5 fruit fly cellular contexts compared by ENCODE assay signal in genomic region chr2L:8365701-8366643, dm6.
TF ChIP-seq lines count a peak whose summit lies in the region.

Pp2A-29B (plus strand) TSS chr2L:8366038.

- TF ChIP-seq CTCF in whole organism, embryonic (GFP tag; optimal IDR thresholded peaks at IDR 0.05; lab: Kevin White, UChicago) = peak; percentile 21

TF ChIP-seq in whole organism, adult, 20 proteins besides CTCF, POLR2A, EP300 and RAD21 (continues in another document):
- TF ChIP-seq cnc (optimal IDR thresholded peaks at IDR 0.05; lab: Kevin White, UChicago) (no peak), CG1620 (GFP tag; optimal IDR thresholded peaks at IDR 0.05; lab: Kevin White, UChicago) (peak; percentile 60), CG7101 (tag; optimal IDR thresholded peaks at IDR 0.05; lab: Kevin White, UChicago) (peak; percentile 45), ovo (GFP tag; optimal IDR thresholded peaks at IDR 0.05; lab: Kevin White, UChicago) (peak; percentile 58), CG12768 (GFP tag; optimal IDR thresholded peaks at IDR 0.05; lab: Kevin White, UChicago) (no peak), CG7045 (GFP tag; optimal IDR thresholded peaks at IDR 0.05; lab: Kevin White, UChicago) (no peak), kay (GFP tag; lab: Kevin White, UChicago; ENCODE audit: borderline replicate concordance) (peak; percentile 66), tj (GFP tag; optimal IDR thresholded peaks at IDR 0.05; lab: Kevin White, UChicago) (peak; percentile 34), CG33017 (tag; optimal IDR thresholded peaks at IDR 0.05; lab: Kevin White, UChicago) (peak; percentile 25), cic (GFP tag; optimal IDR thresholded peaks at IDR 0.05; lab: Kevin White, UChicago) (peak; percentile 70), pad (GFP tag; optimal IDR thresholded peaks at IDR 0.05; lab: Kevin White, UChicago) (peak; percentile 27), Clk (GFP tag; optimal IDR thresholded peaks at IDR 0.05; lab: Kevin White, UChicago) (no peak), CG11617 (GFP tag; optimal IDR thresholded peaks at IDR 0.05; lab: Kevin White, UChicago) (peak; percentile 37), Mnt (GFP tag; optimal IDR thresholded peaks at IDR 0.05; lab: Kevin White, UChicago) (peak; percentile 45), toe (GFP tag; optimal IDR thresholded peaks at IDR 0.05; lab: Kevin White, UChicago) (peak; percentile 86), CG5204 (GFP tag; optimal IDR thresholded peaks at IDR 0.05; lab: Kevin White, UChicago) (no peak), CG14711 (tag; optimal IDR thresholded peaks at IDR 0.05; lab: Kevin White, UChicago) (peak; percentile 10), Hr96 (GFP tag; optimal IDR thresholded peaks at IDR 0.05; lab: Kevin White, UChicago) (peak; percentile 45)

TF ChIP-seq in whole organism, embryonic, 481 proteins besides CTCF, POLR2A, EP300 and RAD21 (continues in another document):
- TF ChIP-seq Dp (GFP tag; optimal IDR thresholded peaks at IDR 0.05; lab: Kevin White, UChicago) = peak; percentile 80
- TF ChIP-seq CG9727 (GFP tag; optimal IDR thresholded peaks at IDR 0.05; lab: Kevin White, UChicago) = peak; percentile 61
- TF ChIP-seq CG13287 (GFP tag; IDR thresholded peaks at IDR 0.05; lab: Robert Waterston, UW; ENCODE audit: partially characterized antibody) = peak; percentile 99
- no peak for TF ChIP-seq dati (GFP tag; IDR thresholded peaks at IDR 0.05; lab: Robert Waterston, UW)
- peak; percentile 57 for TF ChIP-seq B-H2 (GFP tag; optimal IDR thresholded peaks at IDR 0.05; lab: Kevin White, UChicago)
- TF ChIP-seq sima (GFP tag; optimal IDR thresholded peaks at IDR 0.05; lab: Kevin White, UChicago) = no peak
- TF ChIP-seq row (GFP tag; IDR thresholded peaks at IDR 0.05; lab: Robert Waterston, UW) = peak; percentile 85
- TF ChIP-seq Rfx (GFP tag; IDR thresholded peaks at IDR 0.05; lab: Robert Waterston, UW) = 0 out of 2 replicates have a peak, but pooled peaks have one; percentile 11
- TF ChIP-seq Dbx (GFP tag; IDR thresholded peaks at IDR 0.05; lab: Robert Waterston, UW) = peak; percentile 69
- TF ChIP-seq CG13775 (GFP tag; optimal IDR thresholded peaks at IDR 0.05; lab: Kevin White, UChicago) = peak; percentile 40
- TF ChIP-seq CG13624 (GFP tag; optimal IDR thresholded peaks at IDR 0.05; lab: Kevin White, UChicago) = no peak
- peak; percentile 73; the same call in 1 of the 2 replicates for TF ChIP-seq CG31441 (GFP tag; IDR thresholded peaks at IDR 0.05; lab: Robert Waterston, UW)
- no peak for TF ChIP-seq pan (optimal IDR thresholded peaks at IDR 0.05; lab: Kevin White, UChicago)
- no peak for TF ChIP-seq pan (GFP tag; optimal IDR thresholded peaks at IDR 0.05 in 1 of 2, IDR thresholded peaks at IDR 0.05 in 1 of 2)
- peak; percentile 57 for TF ChIP-seq Med (GFP tag; lab: Kevin White, UChicago)
- TF ChIP-seq cg (GFP tag; optimal IDR thresholded peaks at IDR 0.05; lab: Kevin White, UChicago) = peak; percentile 98
- peak; percentile 3 for TF ChIP-seq az2 (GFP tag; optimal IDR thresholded peaks at IDR 0.05; lab: Kevin White, UChicago)
- peak; percentile 69 for TF ChIP-seq CG12659 (GFP tag; optimal IDR thresholded peaks at IDR 0.05; lab: Kevin White, UChicago)

TF ChIP-seq in whole organism, prepupa, 60 proteins besides CTCF, POLR2A, EP300 and RAD21 (continues in another document):
- TF ChIP-seq Eip78C (GFP tag; lab: Kevin White, UChicago) (peak; percentile 77), lz (GFP tag; optimal IDR thresholded peaks at IDR 0.05; lab: Kevin White, UChicago) (peak; percentile 55), CG6854 (GFP tag; optimal IDR thresholded peaks at IDR 0.05; lab: Kevin White, UChicago) (no peak), acj6 (GFP tag; optimal IDR thresholded peaks at IDR 0.05; lab: Kevin White, UChicago) (peak; percentile 15), net (GFP tag; optimal IDR thresholded peaks at IDR 0.05; lab: Kevin White, UChicago) (no peak), Hr4 (GFP tag; optimal IDR thresholded peaks at IDR 0.05; lab: Kevin White, UChicago) (peak; percentile 44), Ets96B (tag; optimal IDR thresholded peaks at IDR 0.05; lab: Kevin White, UChicago) (peak; percentile 12), topi (GFP tag; optimal IDR thresholded peaks at IDR 0.05; lab: Kevin White, UChicago) (peak; percentile 39), CG10631 (GFP tag; optimal IDR thresholded peaks at IDR 0.05; lab: Kevin White, UChicago) (peak; percentile 45), vri (GFP tag; optimal IDR thresholded peaks at IDR 0.05; lab: Kevin White, UChicago) (peak; percentile 27), Ets21C (GFP tag; optimal IDR thresholded peaks at IDR 0.05; lab: Kevin White, UChicago) (peak; percentile 50), Lpt (GFP tag; optimal IDR thresholded peaks at IDR 0.05; lab: Kevin White, UChicago) (no peak), Hr39 (GFP tag; optimal IDR thresholded peaks at IDR 0.05; lab: Kevin White, UChicago) (peak; percentile 48), dac (GFP tag; optimal IDR thresholded peaks at IDR 0.05; lab: Kevin White, UChicago) (no peak), achi (GFP tag; optimal IDR thresholded peaks at IDR 0.05; lab: Kevin White, UChicago) (peak; percentile 92), OdsH (GFP tag; optimal IDR thresholded peaks at IDR 0.05; lab: Kevin White, UChicago) (peak; percentile 36), CG31627 (GFP tag; optimal IDR thresholded peaks at IDR 0.05; lab: Kevin White, UChicago) (peak; percentile 42), svp (GFP tag; lab: Kevin White, UChicago) (peak; percentile 82), CG6792 (GFP tag; optimal IDR thresholded peaks at IDR 0.05; lab: Kevin White, UChicago) (no peak), Sox102F (GFP tag; optimal IDR thresholded peaks at IDR 0.05; lab: Kevin White, UChicago) (peak; percentile 42)

TF ChIP-seq in whole organism, pupa, 21 proteins besides CTCF, POLR2A, EP300 and RAD21:
- TF ChIP-seq CG15710 (tag; optimal IDR thresholded peaks at IDR 0.05; lab: Kevin White, UChicago) = peak; percentile 13
- 0 out of 3 replicates have a peak, but pooled peaks have one; percentile 15 for TF ChIP-seq fd96Ca (GFP tag; IDR thresholded peaks at IDR 0.05; lab: Robert Waterston, UW)
- TF ChIP-seq CG8159 (tag; optimal IDR thresholded peaks at IDR 0.05; lab: Kevin White, UChicago) = peak; percentile 32
- TF ChIP-seq Pif1A (GFP tag; optimal IDR thresholded peaks at IDR 0.05; lab: Kevin White, UChicago) = peak; percentile 4
- no peak for TF ChIP-seq D1 (tag; optimal IDR thresholded peaks at IDR 0.05; lab: Kevin White, UChicago)
- no peak for TF ChIP-seq gl (tag; optimal IDR thresholded peaks at IDR 0.05; lab: Kevin White, UChicago)
- TF ChIP-seq CG9948 (tag; optimal IDR thresholded peaks at IDR 0.05; lab: Kevin White, UChicago) = no peak
- TF ChIP-seq Pif1B (GFP tag; optimal IDR thresholded peaks at IDR 0.05; lab: Kevin White, UChicago) = no peak

TF ChIP-seq in whole organism, wandering third instar larva, 38 proteins besides CTCF, POLR2A, EP300 and RAD21:
- TF ChIP-seq dmrt93B (GFP tag; optimal IDR thresholded peaks at IDR 0.05; lab: Kevin White, UChicago) (no peak), GATAd (GFP tag; optimal IDR thresholded peaks at IDR 0.05; lab: Kevin White, UChicago) (no peak), dsf (GFP tag; optimal IDR thresholded peaks at IDR 0.05; lab: Kevin White, UChicago; ENCODE audit: borderline replicate concordance) (peak; percentile 54), Sp1 (GFP tag; optimal IDR thresholded peaks at IDR 0.05; lab: Kevin White, UChicago) (peak; percentile 33), brk (GFP tag; optimal IDR thresholded peaks at IDR 0.05; lab: Kevin White, UChicago) (peak; percentile 81), dl (GFP tag; optimal IDR thresholded peaks at IDR 0.05; lab: Kevin White, UChicago; ENCODE audit: insufficient read depth in 1 of 2, partially characterized antibody in 2 of 2) (no peak), tai (GFP tag; optimal IDR thresholded peaks at IDR 0.05; lab: Kevin White, UChicago) (no peak), CG9705 (GFP tag; optimal IDR thresholded peaks at IDR 0.05; lab: Kevin White, UChicago) (peak; percentile 19), woc (GFP tag; optimal IDR thresholded peaks at IDR 0.05; lab: Kevin White, UChicago) (peak; percentile 59), rgr (GFP tag; optimal IDR thresholded peaks at IDR 0.05; lab: Kevin White, UChicago) (peak; percentile 38), ey (GFP tag; optimal IDR thresholded peaks at IDR 0.05; lab: Kevin White, UChicago) (peak; percentile 4), fru (GFP tag; optimal IDR thresholded peaks at IDR 0.05; lab: Kevin White, UChicago) (peak; percentile 23), h (GFP tag; optimal IDR thresholded peaks at IDR 0.05; lab: Kevin White, UChicago) (peak; percentile 55), N (GFP tag; optimal IDR thresholded peaks at IDR 0.05; lab: Kevin White, UChicago) (peak; percentile 88), Jra (GFP tag; optimal IDR thresholded peaks at IDR 0.05; lab: Kevin White, UChicago) (peak; percentile 63), Hnf4 (GFP tag; optimal IDR thresholded peaks at IDR 0.05; lab: Kevin White, UChicago) (peak; percentile 53), HLH106 (tag; optimal IDR thresholded peaks at IDR 0.05; lab: Kevin White, UChicago) (peak; percentile 49), Rel (GFP tag; optimal IDR thresholded peaks at IDR 0.05; lab: Kevin White, UChicago) (no peak), Rel (tag; optimal IDR thresholded peaks at IDR 0.05; lab: Kevin White, UChicago) (peak; percentile 31), foxo (GFP tag; optimal IDR thresholded peaks at IDR 0.05; lab: Kevin White, UChicago) (peak in 1 of 2 experiments; percentile 23), Dfd (GFP tag; optimal IDR thresholded peaks at IDR 0.05; lab: Kevin White, UChicago) (no peak), sage (GFP tag; optimal IDR thresholded peaks at IDR 0.05; lab: Kevin White, UChicago) (peak; percentile 23)
